Worm (Caenorhabditis elegans) whole organism, L4 larva: Measurements from ENCODE around the gene ZC155.2.

Experiments used
- D1046.2 ChIP-seq: fragments of 200-800 bp; sonication (Bioruptor generic); IDR thresholded peaks from 2 replicates; pipeline ENCODE4 v1.3.6; 2022; ENCODE audit warnings: missing genetic modification characterization, missing compliant biosample characterization
- F10B5.3 ChIP-seq: sonication (generic microtip); optimal IDR thresholded peaks from 2 replicates; lab custom pipeline; 2016; ENCODE audit warnings: mild to moderate bottlenecking, missing genetic modification characterization, missing compliant biosample characterization
- T26A8.4 ChIP-seq: fragments of 200-800 bp; sonication (Bioruptor generic); IDR thresholded peaks from 2 replicates; pipeline ENCODE4 v1.3.6; 2022; ENCODE audit warnings: missing genetic modification characterization, missing compliant biosample characterization
- Y5F2A.4 ChIP-seq: fragments of 200-800 bp; sonication (Bioruptor generic); optimal IDR thresholded peaks from 2 replicates; lab custom pipeline; 2018; ENCODE audit warnings: mild to moderate bottlenecking, missing genetic modification characterization, missing compliant biosample characterization
- ZK546.5 ChIP-seq, 2 experiments: sonication (generic microtip); optimal IDR thresholded peaks; 2 replicates each; lab custom pipeline; 2017; ENCODE audit warnings: missing biosample characterization in 2 of 2, missing genetic modification characterization in 2 of 2
- aly-2 ChIP-seq: sonication (generic microtip); optimal IDR thresholded peaks from 2 replicates; lab custom pipeline; 2018; ENCODE audit warnings: missing biosample characterization, missing genetic modification characterization
- ama-1 ChIP-seq: fragments of 150-350 bp; optimal IDR thresholded peaks from 2 replicates; lab custom pipeline; 2014; ENCODE audit warnings: inconsistent platforms, mixed read lengths
- arid-1 ChIP-seq: fragments of 200-800 bp; sonication (Bioruptor generic); conservative IDR thresholded peaks from 2 replicates; pipeline ENCODE4 v1.3.6; 2022; ENCODE audit warnings: missing genetic modification reagents, missing genetic modification characterization, missing compliant biosample characterization
- ceh-20 ChIP-seq: fragments of 200-800 bp; sonication (Bioruptor generic); IDR thresholded peaks from 2 replicates; pipeline ENCODE4 v1.3.6; 2022; ENCODE audit warnings: missing genetic modification reagents, missing genetic modification characterization, missing compliant biosample characterization
- ceh-28 ChIP-seq: fragments of 150-350 bp; optimal IDR thresholded peaks from 2 replicates; lab custom pipeline; 2014; ENCODE audit warnings: missing biosample characterization, missing genetic modification reagents, missing genetic modification characterization
- ces-1 ChIP-seq: fragments of 150-350 bp; sonication (generic microtip); optimal IDR thresholded peaks from 4 replicates; lab custom pipeline; 2014; ENCODE audit warnings: missing biosample characterization, missing genetic modification reagents, missing genetic modification characterization
- cey-2 ChIP-seq: sonication (generic microtip); optimal IDR thresholded peaks from 3 replicates; lab custom pipeline; 2017; ENCODE audit warnings: missing genetic modification characterization, mild to moderate bottlenecking, missing compliant biosample characterization, antibody characterized with exemption, borderline replicate concordance; ENCODE audit not compliant: insufficient read depth
- daf-12 ChIP-seq: fragments of 150-350 bp; optimal IDR thresholded peaks from 2 replicates; lab custom pipeline; 2014; ENCODE audit warnings: missing biosample characterization, missing genetic modification reagents, missing genetic modification characterization
- daf-16 ChIP-seq, 3 experiments: sonication (generic microtip); optimal IDR thresholded peaks; 2 replicates each; lab custom pipeline; 2016 to 2017; ENCODE audit warnings: missing genetic modification characterization in 3 of 3, missing genetic modification reagents in 3 of 3, mild to moderate bottlenecking in 2 of 3, missing compliant biosample characterization in 2 of 3, missing biosample characterization in 1 of 3, moderate library complexity in 1 of 3
- dmd-9 ChIP-seq: fragments of 200-800 bp; sonication (Bioruptor generic); IDR thresholded peaks from 2 replicates; pipeline ENCODE4 v1.3.6; 2022; ENCODE audit warnings: missing genetic modification reagents, missing genetic modification characterization, missing compliant biosample characterization
- dpl-1 ChIP-seq: fragments of 150-350 bp; optimal IDR thresholded peaks from 2 replicates; lab custom pipeline; 2014; ENCODE audit warnings: missing biosample characterization, missing genetic modification reagents, missing genetic modification characterization
- egl-27 ChIP-seq: sonication (generic microtip); optimal IDR thresholded peaks from 3 replicates; lab custom pipeline; 2017; ENCODE audit warnings: missing biosample characterization, missing genetic modification reagents, missing genetic modification characterization
- egl-43 ChIP-seq: fragments of 200-800 bp; sonication (Bioruptor generic); IDR thresholded peaks from 2 replicates; pipeline ENCODE4 v1.3.6; 2022; ENCODE audit warnings: missing genetic modification reagents, missing genetic modification characterization, missing compliant biosample characterization
- fos-1 ChIP-seq: fragments of 150-350 bp; optimal IDR thresholded peaks from 2 replicates; lab custom pipeline; 2014; ENCODE audit warnings: missing biosample characterization, missing genetic modification characterization
- hlh-11 ChIP-seq: fragments of 200-800 bp; sonication (Bioruptor generic); optimal IDR thresholded peaks from 2 replicates; lab custom pipeline; 2018; ENCODE audit warnings: mild to moderate bottlenecking, missing genetic modification characterization, missing compliant biosample characterization
- hlh-30 ChIP-seq: sonication (generic microtip); optimal IDR thresholded peaks from 2 replicates; lab custom pipeline; 2017; ENCODE audit warnings: antibody characterized with exemption, mild to moderate bottlenecking, missing genetic modification characterization, missing compliant biosample characterization; ENCODE audit not compliant: insufficient read depth
- hmg-1.1 ChIP-seq: fragments of 200-800 bp; sonication (Bioruptor generic); IDR thresholded peaks from 2 replicates; pipeline ENCODE4 v1.3.6; 2022; ENCODE audit warnings: missing genetic modification reagents, missing genetic modification characterization, missing compliant biosample characterization
- jun-1 ChIP-seq: fragments of 150-350 bp; optimal IDR thresholded peaks from 2 replicates; lab custom pipeline; 2014; ENCODE audit warnings: missing biosample characterization, missing genetic modification reagents, missing genetic modification characterization
- lim-7 ChIP-seq: fragments of 200-800 bp; sonication (Bioruptor generic); IDR thresholded peaks from 2 replicates; pipeline ENCODE4 v1.3.6; 2022; ENCODE audit warnings: missing genetic modification characterization, missing compliant biosample characterization
- lin-15B ChIP-seq: fragments of 150-350 bp; sonication (generic microtip); optimal IDR thresholded peaks from 3 replicates; lab custom pipeline; 2014; ENCODE audit warnings: missing biosample characterization, missing genetic modification characterization
- lin-38 ChIP-seq: fragments of 200-800 bp; sonication (Bioruptor generic); IDR thresholded peaks from 2 replicates; pipeline ENCODE4 v1.3.6; 2022; ENCODE audit warnings: missing genetic modification reagents, missing genetic modification characterization, missing compliant biosample characterization
- lin-39 ChIP-seq: fragments of 150-350 bp; optimal IDR thresholded peaks from 2 replicates; lab custom pipeline; 2014; ENCODE audit warnings: missing biosample characterization, missing genetic modification reagents, missing genetic modification characterization
- lir-3 ChIP-seq: sonication (generic microtip); optimal IDR thresholded peaks from 2 replicates; lab custom pipeline; 2016; ENCODE audit warnings: mild to moderate bottlenecking, missing genetic modification characterization, missing compliant biosample characterization
- madf-5 ChIP-seq, 2 experiments: fragments of 200-800 bp; sonication (Bioruptor generic); IDR thresholded peaks; 2 replicates each; pipeline ENCODE4 v1.3.6; 2022; ENCODE audit warnings: missing compliant biosample characterization in 2 of 2, missing genetic modification characterization in 2 of 2
- mdl-1 ChIP-seq, 2 experiments: fragments of 150-350 bp in 1 of 2; sonication (generic microtip) in 1 of 2; optimal IDR thresholded peaks; 2 replicates each; lab custom pipeline; 2014 to 2017; ENCODE audit warnings: missing biosample characterization in 2 of 2, missing genetic modification characterization in 2 of 2
- mdt-29 ChIP-seq: fragments of 200-800 bp; sonication (Bioruptor generic); IDR thresholded peaks from 2 replicates; pipeline ENCODE4 v1.3.6; 2022; ENCODE audit warnings: missing genetic modification reagents, missing genetic modification characterization, missing compliant biosample characterization
- mes-2 ChIP-seq: sonication (generic microtip); optimal IDR thresholded peaks from 2 replicates; lab custom pipeline; 2016; ENCODE audit warnings: missing genotype, mild to moderate bottlenecking, missing genetic modification characterization, missing compliant biosample characterization; ENCODE audit not compliant: poor library complexity, severe bottlenecking
- mxl-2 ChIP-seq: fragments of 200-800 bp; sonication (Bioruptor generic); conservative IDR thresholded peaks from 2 replicates; pipeline ENCODE4 v1.3.6; 2022; ENCODE audit warnings: missing genetic modification reagents, missing genetic modification characterization, missing compliant biosample characterization
- mxl-3 ChIP-seq: fragments of 200-800 bp; sonication (Bioruptor generic); optimal IDR thresholded peaks from 2 replicates; lab custom pipeline; 2018; ENCODE audit warnings: mild to moderate bottlenecking, missing genetic modification characterization, missing compliant biosample characterization
- nhr-111 ChIP-seq: fragments of 200-800 bp; sonication (Bioruptor generic); optimal IDR thresholded peaks from 2 replicates; lab custom pipeline; 2018; ENCODE audit warnings: mild to moderate bottlenecking, missing genetic modification characterization, missing compliant biosample characterization
- nhr-237 ChIP-seq: sonication (generic microtip); optimal IDR thresholded peaks from 2 replicates; lab custom pipeline; 2017; ENCODE audit warnings: missing biosample characterization, missing genetic modification characterization
- nhr-25 ChIP-seq: sonication (generic microtip); optimal IDR thresholded peaks from 2 replicates; lab custom pipeline; 2017; ENCODE audit warnings: missing genetic modification characterization, mild to moderate bottlenecking, missing compliant biosample characterization, antibody characterized with exemption, moderate library complexity, borderline replicate concordance; ENCODE audit not compliant: insufficient read depth
- nhr-41 ChIP-seq: fragments of 200-800 bp; sonication (Bioruptor generic); IDR thresholded peaks from 2 replicates; pipeline ENCODE4 v1.3.6; 2022; ENCODE audit warnings: missing genetic modification reagents, missing genetic modification characterization, missing compliant biosample characterization
- nhr-6 ChIP-seq: fragments of 150-350 bp; optimal IDR thresholded peaks from 2 replicates; lab custom pipeline; 2014; ENCODE audit warnings: missing biosample characterization, missing genetic modification characterization
- php-3 ChIP-seq: fragments of 200-800 bp; sonication (Bioruptor generic); IDR thresholded peaks from 2 replicates; pipeline ENCODE4 v1.3.6; 2022; ENCODE audit warnings: missing genetic modification reagents, missing genetic modification characterization, missing compliant biosample characterization
- pqm-1 ChIP-seq: sonication (generic microtip); optimal IDR thresholded peaks from 2 replicates; lab custom pipeline; 2017; ENCODE audit warnings: missing biosample characterization, missing genetic modification characterization
- snpc-4 ChIP-seq: fragments of 150-350 bp; optimal IDR thresholded peaks from 2 replicates; lab custom pipeline; 2014; ENCODE audit warnings: missing biosample characterization, missing genetic modification characterization
- spr-1 ChIP-seq: sonication (generic microtip); optimal IDR thresholded peaks from 2 replicates; lab custom pipeline; 2016; ENCODE audit warnings: mild to moderate bottlenecking, missing genetic modification characterization, missing compliant biosample characterization
- spr-3 ChIP-seq: fragments of 200-800 bp; sonication (Bioruptor generic); optimal IDR thresholded peaks from 2 replicates; lab custom pipeline; 2018; ENCODE audit warnings: mild to moderate bottlenecking, missing genetic modification characterization, missing compliant biosample characterization
- tag-97 ChIP-seq: fragments of 200-800 bp; sonication (Bioruptor generic); IDR thresholded peaks from 2 replicates; pipeline ENCODE4 v1.3.6; 2022; ENCODE audit warnings: missing genetic modification characterization, missing compliant biosample characterization
- unc-130 ChIP-seq: sonication (generic microtip); optimal IDR thresholded peaks from 2 replicates; lab custom pipeline; 2016; ENCODE audit warnings: missing genetic modification reagents, missing genetic modification characterization, missing compliant biosample characterization
- unc-39 ChIP-seq: sonication (generic microtip); optimal IDR thresholded peaks from 2 replicates; lab custom pipeline; 2017; ENCODE audit warnings: missing biosample characterization, missing genetic modification characterization
- vab-7 ChIP-seq: fragments of 200-800 bp; sonication (Bioruptor generic); IDR thresholded peaks from 2 replicates; pipeline ENCODE4 v1.3.6; 2022; ENCODE audit warnings: missing genetic modification reagents, missing genetic modification characterization, missing compliant biosample characterization
- zfp-3 ChIP-seq: fragments of 200-800 bp; sonication (Bioruptor generic); conservative IDR thresholded peaks from 2 replicates; pipeline ENCODE4 v1.3.6; 2022; ENCODE audit warnings: missing genetic modification reagents, missing genetic modification characterization, missing compliant biosample characterization
- ztf-7 ChIP-seq: fragments of 150-350 bp; optimal IDR thresholded peaks from 2 replicates; lab custom pipeline; 2014; ENCODE audit warnings: missing biosample characterization, missing genetic modification characterization

ZC155.2 gene

ce11 chrIII:5172470-5172869 lies 46.3 kb upstream of the ZC155.2 start, which contains the start of gene K10D2.5 (continued):
- TF ChIP-seq mdl-1 (tag; optimal IDR thresholded peaks at IDR 0.05; lab: Kevin White, UChicago), result peak in 1 of 2 experiments; percentile 29
- peak; percentile 76 for TF ChIP-seq hlh-11 (tag; lab: Kevin White, UChicago)
- no peak for TF ChIP-seq daf-12 (tag; lab: Kevin White, UChicago)
- TF ChIP-seq dpl-1 (GFP tag; lab: Kevin White, UChicago), result peak; percentile 88
- peak; percentile 85 for TF ChIP-seq zfp-3 (GFP tag; lab: Robert Waterston, UW)
- TF ChIP-seq T26A8.4 (GFP tag; lab: Robert Waterston, UW), result peak; percentile 80
- TF ChIP-seq snpc-4 (tag; lab: Kevin White, UChicago), result no peak
- no peak for TF ChIP-seq nhr-237 (tag; lab: Kevin White, UChicago)
- no peak for TF ChIP-seq F10B5.3 (tag; lab: Kevin White, UChicago)
- no peak for TF ChIP-seq lin-39 (tag; lab: Kevin White, UChicago)
- TF ChIP-seq mxl-2, result peak; percentile 83; the same call in 1 of the 2 replicates
- no peak for TF ChIP-seq aly-2 (tag; lab: Kevin White, UChicago)
- peak; percentile 43 for TF ChIP-seq spr-1
- peak; percentile 97 for TF ChIP-seq madf-5 (GFP tag; IDR thresholded peaks at IDR 0.05; lab: Robert Waterston, UW)
- no peak for TF ChIP-seq jun-1 (tag; lab: Kevin White, UChicago)
- peak; percentile 93 for TF ChIP-seq ceh-20 (GFP tag; lab: Robert Waterston, UW)
- TF ChIP-seq mes-2, result peak; percentile 100
- TF ChIP-seq mxl-3, result peak; percentile 95
- TF ChIP-seq nhr-41 (GFP tag; lab: Robert Waterston, UW), result 0 out of 2 replicates have a peak, but pooled peaks have one; percentile 12
- TF ChIP-seq egl-43 (GFP tag; lab: Robert Waterston, UW), result peak; percentile 83
- no peak for TF ChIP-seq cey-2 (tag; lab: Kevin White, UChicago)
- no peak for TF ChIP-seq ama-1 (lab: Kevin White, UChicago)
- peak; percentile 95 for TF ChIP-seq D1046.2 (GFP tag; lab: Robert Waterston, UW)
- peak; percentile 58; the same call in 1 of the 2 replicates for TF ChIP-seq lim-7
- TF ChIP-seq nhr-25 (tag; lab: Kevin White, UChicago), result peak; percentile 71
- no peak for TF ChIP-seq Y5F2A.4 (GFP tag; lab: Kevin White, UChicago)
- peak; percentile 89 for TF ChIP-seq arid-1 (GFP tag; lab: Robert Waterston, UW)
- peak; percentile 71 for TF ChIP-seq hlh-30 (tag; lab: Kevin White, UChicago)
- TF ChIP-seq lin-38, result peak; percentile 99
- TF ChIP-seq nhr-111, result no peak
- peak; percentile 85 for TF ChIP-seq mdt-29 (GFP tag; lab: Robert Waterston, UW)
- TF ChIP-seq dmd-9, result peak; percentile 97
- TF ChIP-seq hmg-1.1 (GFP tag; lab: Robert Waterston, UW), result peak; percentile 85
- TF ChIP-seq daf-16 (GFP tag; optimal IDR thresholded peaks at IDR 0.05; lab: Kevin White, UChicago), result peak in 1 of 2 experiments; percentile 71
- TF ChIP-seq daf-16 (tag; optimal IDR thresholded peaks at IDR 0.05; lab: Kevin White, UChicago), result peak; percentile 42
- peak; percentile 86; the same call in 1 of the 2 replicates for TF ChIP-seq tag-97 (GFP tag; lab: Robert Waterston, UW)
- no peak for TF ChIP-seq ceh-28 (tag; lab: Kevin White, UChicago)
- TF ChIP-seq lir-3 (tag; lab: Kevin White, UChicago), result peak; percentile 4
- TF ChIP-seq vab-7 (GFP tag; lab: Robert Waterston, UW), result peak; percentile 91
- peak; percentile 1 for TF ChIP-seq spr-3
- peak; percentile 17 for TF ChIP-seq ces-1
- peak; percentile 27 for TF ChIP-seq pqm-1 (tag; lab: Kevin White, UChicago)
- TF ChIP-seq fos-1 (tag; lab: Kevin White, UChicago), result no peak
- TF ChIP-seq lin-15B (tag; lab: Kevin White, UChicago), result peak; percentile 90
- TF ChIP-seq egl-27, result no peak
- peak; percentile 62 for TF ChIP-seq php-3
- no peak for TF ChIP-seq unc-39 (tag; lab: Kevin White, UChicago)
- TF ChIP-seq unc-130 (GFP tag; lab: Kevin White, UChicago), result peak; percentile 98
- TF ChIP-seq ZK546.5 (tag; optimal IDR thresholded peaks at IDR 0.05; lab: Kevin White, UChicago), result no peak
- TF ChIP-seq nhr-6 (tag; lab: Kevin White, UChicago), result peak; percentile 88
- no peak for TF ChIP-seq ztf-7 (tag; lab: Kevin White, UChicago)
